Fruit fly (Drosophila melanogaster): ENCODE measurements around the gene CG17350.

DNA sequence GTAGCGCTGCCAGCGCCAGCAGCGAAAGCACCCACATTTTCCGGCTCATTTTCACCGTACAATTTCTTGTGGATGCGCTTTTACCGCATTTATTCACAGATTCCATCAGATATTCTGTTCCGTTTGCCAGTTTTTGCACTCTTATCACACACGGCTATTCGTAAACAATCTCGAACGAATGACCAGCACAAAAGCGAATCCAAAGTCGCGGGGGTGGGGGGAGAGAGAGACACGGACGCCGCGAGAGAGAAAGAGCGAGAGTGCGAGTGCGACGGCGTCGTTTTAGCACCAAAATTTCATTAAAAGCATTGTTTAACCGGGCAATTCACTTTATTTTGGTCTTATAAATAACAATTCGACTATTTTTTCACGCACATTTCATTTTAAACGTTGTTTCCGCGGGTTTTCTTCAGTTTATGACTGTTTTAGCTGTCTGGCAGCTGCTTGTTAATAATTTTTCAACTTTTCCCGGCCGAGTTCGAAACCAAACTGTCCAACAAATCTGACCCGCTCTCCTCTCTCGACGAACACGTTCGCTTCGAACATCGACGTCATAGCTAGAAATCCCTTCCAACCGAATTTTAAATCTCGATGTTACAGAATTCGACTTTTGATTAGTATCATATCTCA is 17.9 kb upstream of the CG17350 start, which contains the start of gene dnt:
- TF ChIP-seq Mio (GFP tag; optimal IDR thresholded peaks at IDR 0.05) (no peak), lola (GFP tag; optimal IDR thresholded peaks at IDR 0.05) (no peak), usp (GFP tag; optimal IDR thresholded peaks at IDR 0.05) (no peak), Hr78 (GFP tag; optimal IDR thresholded peaks at IDR 0.05) (no peak), rgr (GFP tag; optimal IDR thresholded peaks at IDR 0.05) (no peak), fru (GFP tag; optimal IDR thresholded peaks at IDR 0.05) (no peak), Rel (GFP tag; optimal IDR thresholded peaks at IDR 0.05) (no peak), Rel (tag; optimal IDR thresholded peaks at IDR 0.05) (no peak), Dfd (GFP tag; optimal IDR thresholded peaks at IDR 0.05) (no peak), Vsx2 (GFP tag; optimal IDR thresholded peaks at IDR 0.05; ENCODE audit: partially characterized antibody) (no peak), dsf (GFP tag; optimal IDR thresholded peaks at IDR 0.05; ENCODE audit: borderline replicate concordance) (no peak), br (GFP tag; optimal IDR thresholded peaks at IDR 0.05) (no peak), ey (GFP tag; optimal IDR thresholded peaks at IDR 0.05) (no peak), jim (GFP tag; optimal IDR thresholded peaks at IDR 0.05) (no peak)

Measured in whole organism, wandering third instar larva.